Worm (Caenorhabditis elegans): ENCODE results near the gene F48F7.5.

The F48F7.5 gene

ce11 chrX:13939388-13939787 lies 36.1 kb upstream of the F48F7.5 start:
- no peak for TF ChIP-seq tra-4 (tag; optimal IDR thresholded peaks at IDR 0.05)
- no peak for TF ChIP-seq ceh-36 (tag; optimal IDR thresholded peaks at IDR 0.05)
- TF ChIP-seq ama-1 (optimal IDR thresholded peaks at IDR 0.05): no peak
- no peak for TF ChIP-seq flt-1 (GFP tag; IDR thresholded peaks at IDR 0.05)
- no peak for TF ChIP-seq ets-7 (tag; optimal IDR thresholded peaks at IDR 0.05)
- no peak for TF ChIP-seq hnd-1 (tag; optimal IDR thresholded peaks at IDR 0.05)
- TF ChIP-seq aly-1 (tag; optimal IDR thresholded peaks at IDR 0.05): no peak
- no peak for TF ChIP-seq pes-1 (GFP tag; IDR thresholded peaks at IDR 0.05)
- no peak for TF ChIP-seq B0310.2 (tag; optimal IDR thresholded peaks at IDR 0.05)
- no peak for TF ChIP-seq ceh-13 (GFP tag; optimal IDR thresholded peaks at IDR 0.05)
- TF ChIP-seq hmg-4 (GFP tag; optimal IDR thresholded peaks at IDR 0.05): no peak

ce11 chrX:13940287-13940686 lies 35.2 kb upstream of the F48F7.5 start:
- no peak for TF ChIP-seq ets-7 (tag; optimal IDR thresholded peaks at IDR 0.05)
- TF ChIP-seq ceh-36 (tag; optimal IDR thresholded peaks at IDR 0.05): no peak
- no peak for TF ChIP-seq ceh-13 (GFP tag; optimal IDR thresholded peaks at IDR 0.05)
- no peak for TF ChIP-seq flt-1 (GFP tag; IDR thresholded peaks at IDR 0.05)
- no peak for TF ChIP-seq B0310.2 (tag; optimal IDR thresholded peaks at IDR 0.05)
- no peak for TF ChIP-seq ama-1 (optimal IDR thresholded peaks at IDR 0.05)

- no peak for TF ChIP-seq ama-1 (optimal IDR thresholded peaks at IDR 0.05)
- TF ChIP-seq aly-1 (tag; optimal IDR thresholded peaks at IDR 0.05): no peak
- no peak for TF ChIP-seq tbx-11 (GFP tag; IDR thresholded peaks at IDR 0.05)
- TF ChIP-seq ceh-13 (GFP tag; optimal IDR thresholded peaks at IDR 0.05): no peak
- TF ChIP-seq hmbx-1 (tag; optimal IDR thresholded peaks at IDR 0.05): no peak
- TF ChIP-seq B0310.2 (tag; optimal IDR thresholded peaks at IDR 0.05): no peak
- TF ChIP-seq scrt-1 (GFP tag; IDR thresholded peaks at IDR 0.05): no peak
- no peak for TF ChIP-seq pes-1 (GFP tag; IDR thresholded peaks at IDR 0.05)
- no peak for TF ChIP-seq F13C5.2 (tag; optimal IDR thresholded peaks at IDR 0.05)
- TF ChIP-seq flt-1 (GFP tag; IDR thresholded peaks at IDR 0.05): no peak
Measured at ce11 chrX:13941296-13941695, 34.2 kb upstream of the F48F7.5 start.

ce11 chrX:13941865-13942264 lies 33.6 kb upstream of the F48F7.5 start:
- no peak for TF ChIP-seq flt-1 (GFP tag; IDR thresholded peaks at IDR 0.05)
- TF ChIP-seq pes-1 (GFP tag; IDR thresholded peaks at IDR 0.05): no peak
- no peak for TF ChIP-seq scrt-1 (GFP tag; IDR thresholded peaks at IDR 0.05)
- TF ChIP-seq tra-4 (tag; optimal IDR thresholded peaks at IDR 0.05): no peak
- no peak for TF ChIP-seq ets-7 (tag; optimal IDR thresholded peaks at IDR 0.05)
- TF ChIP-seq hmbx-1 (tag; optimal IDR thresholded peaks at IDR 0.05): no peak
- TF ChIP-seq ceh-13 (GFP tag; optimal IDR thresholded peaks at IDR 0.05): no peak
- no peak for TF ChIP-seq F13C5.2 (tag; optimal IDR thresholded peaks at IDR 0.05)
- no peak for TF ChIP-seq sea-1 (GFP tag; conservative IDR thresholded peaks at IDR 0.05)
- TF ChIP-seq ceh-36 (tag; optimal IDR thresholded peaks at IDR 0.05): no peak
- no peak for TF ChIP-seq tbx-37 (GFP tag; conservative IDR thresholded peaks at IDR 0.05)

- peak; percentile 26 for TF ChIP-seq F13C5.2 (tag; optimal IDR thresholded peaks at IDR 0.05)
- TF ChIP-seq tra-4 (tag; optimal IDR thresholded peaks at IDR 0.05): no peak
Measured at ce11 chrX:13944184-13944583, 31.3 kb upstream of the F48F7.5 start.

- TF ChIP-seq tbx-11 (GFP tag; IDR thresholded peaks at IDR 0.05) (no peak), hnd-1 (tag; optimal IDR thresholded peaks at IDR 0.05) (no peak), tbx-37 (GFP tag; conservative IDR thresholded peaks at IDR 0.05) (no peak), hmbx-1 (tag; optimal IDR thresholded peaks at IDR 0.05) (no peak), flt-1 (GFP tag; IDR thresholded peaks at IDR 0.05) (no peak), ama-1 (optimal IDR thresholded peaks at IDR 0.05) (no peak)
Measured at ce11 chrX:13945090-13945489, 30.4 kb upstream of the F48F7.5 start.

ce11 chrX:13945524-13945923 lies 29.9 kb upstream of the F48F7.5 start:
- no peak for TF ChIP-seq tra-4 (tag; optimal IDR thresholded peaks at IDR 0.05)
- TF ChIP-seq F13C5.2 (tag; optimal IDR thresholded peaks at IDR 0.05): peak; percentile 70
- peak; percentile 20; the same call in 1 of the 2 replicates for TF ChIP-seq pes-1 (GFP tag; IDR thresholded peaks at IDR 0.05)
- TF ChIP-seq hmg-4 (GFP tag; optimal IDR thresholded peaks at IDR 0.05): peak; percentile 69

ce11 chrX:13946693-13947583 lies 28.5 kb upstream of the F48F7.5 start:
- TF ChIP-seq hnd-1 (tag; optimal IDR thresholded peaks at IDR 0.05) (no peak), ets-7 (tag; optimal IDR thresholded peaks at IDR 0.05) (no peak)

- TF ChIP-seq ceh-13 (GFP tag; optimal IDR thresholded peaks at IDR 0.05): no peak
- TF ChIP-seq sea-1 (GFP tag; conservative IDR thresholded peaks at IDR 0.05): no peak
- TF ChIP-seq tbx-11 (GFP tag; IDR thresholded peaks at IDR 0.05): 0 out of 2 replicates have a peak, but pooled peaks have one; percentile 47
- TF ChIP-seq tbx-37 (GFP tag; conservative IDR thresholded peaks at IDR 0.05): no peak
- TF ChIP-seq ceh-36 (tag; optimal IDR thresholded peaks at IDR 0.05): no peak
- TF ChIP-seq ets-7 (tag; optimal IDR thresholded peaks at IDR 0.05): no peak
- TF ChIP-seq ama-1 (optimal IDR thresholded peaks at IDR 0.05): no peak
- no peak for TF ChIP-seq pes-1 (GFP tag; IDR thresholded peaks at IDR 0.05)
- TF ChIP-seq aly-1 (tag; optimal IDR thresholded peaks at IDR 0.05): peak; percentile 62
- no peak for TF ChIP-seq tra-4 (tag; optimal IDR thresholded peaks at IDR 0.05)
- no peak for TF ChIP-seq flt-1 (GFP tag; IDR thresholded peaks at IDR 0.05)
- TF ChIP-seq F13C5.2 (tag; optimal IDR thresholded peaks at IDR 0.05): peak; percentile 62
- no peak for TF ChIP-seq hnd-1 (tag; optimal IDR thresholded peaks at IDR 0.05)
- peak; percentile 87 for TF ChIP-seq hmg-4 (GFP tag; optimal IDR thresholded peaks at IDR 0.05)
- no peak for TF ChIP-seq scrt-1 (GFP tag; IDR thresholded peaks at IDR 0.05)
- no peak for TF ChIP-seq hmbx-1 (tag; optimal IDR thresholded peaks at IDR 0.05)
- no peak for TF ChIP-seq B0310.2 (tag; optimal IDR thresholded peaks at IDR 0.05)
Measured at ce11 chrX:13948167-13948566, 27.3 kb upstream of the F48F7.5 start.
